Fruit fly (Drosophila melanogaster): Measurements from ENCODE around the gene CG17564.

DNA sequence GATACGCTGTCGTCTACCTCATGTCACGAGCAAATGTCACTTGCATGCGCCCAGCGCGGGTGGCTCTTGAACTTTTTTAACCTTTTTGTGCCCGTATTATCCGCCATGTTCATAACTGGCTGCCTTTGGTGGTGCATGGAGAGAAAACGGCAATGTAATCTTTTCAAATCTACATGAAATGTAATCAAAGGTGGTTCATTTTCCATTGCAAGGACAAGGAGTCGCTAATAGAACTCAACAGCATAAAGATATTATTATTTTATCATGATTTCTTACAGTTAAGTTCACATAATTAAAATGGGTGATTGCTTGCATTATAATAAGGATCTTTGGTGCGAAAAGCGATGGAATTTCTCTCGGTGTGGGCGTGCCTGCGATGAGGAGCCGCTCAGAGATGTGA, 43.0 kb upstream of the CG17564 start:
- TF ChIP-seq CTCF (optimal IDR thresholded peaks at IDR 0.05) (no peak), CG8478 (optimal IDR thresholded peaks at IDR 0.05) (no peak)

Data from S2 (cell line).